Fruit fly (Drosophila melanogaster) whole organism, embryonic: ENCODE results near the gene CG7579.

Source experiments
- Asciz ChIP-seq: fragments of 200-800 bp; sonication (Bioruptor generic); optimal IDR thresholded peaks from 2 replicates; lab custom pipeline; 2017; ENCODE audit warnings: missing biosample characterization, mild to moderate bottlenecking, missing genetic modification characterization, missing genetic modification reagents
- Atf6 ChIP-seq: fragments of 200-800 bp; sonication (Bioruptor generic); IDR thresholded peaks from 2 replicates; pipeline ENCODE4 v1.3.6; 2022; ENCODE audit warnings: missing biosample characterization, missing genetic modification characterization
- B-H1 ChIP-seq: fragments of 200-800 bp; sonication (Bioruptor generic); IDR thresholded peaks from 3 replicates; pipeline ENCODE4 v1.3.6; 2022; ENCODE audit warnings: missing biosample characterization, missing genetic modification characterization
- Blimp-1 ChIP-seq: fragments of 200-800 bp; sonication (Bioruptor generic); optimal IDR thresholded peaks from 3 replicates; lab custom pipeline; 2018; ENCODE audit warnings: missing biosample characterization, missing genetic modification characterization, mild to moderate bottlenecking, moderate library complexity, missing genetic modification reagents
- BtbVII ChIP-seq: fragments of 200-800 bp; sonication (Bioruptor generic); optimal IDR thresholded peaks from 3 replicates; lab custom pipeline; 2017; ENCODE audit warnings: missing biosample characterization, mild to moderate bottlenecking, missing genetic modification characterization
- CG10431 ChIP-seq: fragments of 200-800 bp; sonication (Bioruptor generic); optimal IDR thresholded peaks from 3 replicates; lab custom pipeline; 2018; ENCODE audit warnings: missing biosample characterization, mild to moderate bottlenecking, missing genetic modification characterization
- CG11695 ChIP-seq: fragments of 200-800 bp; sonication (Bioruptor generic); IDR thresholded peaks from 3 replicates; pipeline ENCODE4 v1.3.6; 2022; ENCODE audit warnings: missing biosample characterization, missing genetic modification characterization
- CG12219 ChIP-seq: fragments of 200-800 bp; sonication (Bioruptor generic); optimal IDR thresholded peaks from 3 replicates; lab custom pipeline; 2018; ENCODE audit warnings: missing biosample characterization, mild to moderate bottlenecking, missing genetic modification characterization
- CG12299 ChIP-seq: fragments of 200-800 bp; sonication (Bioruptor generic); optimal IDR thresholded peaks from 2 replicates; lab custom pipeline; 2018; ENCODE audit warnings: missing biosample characterization, mild to moderate bottlenecking, missing genetic modification characterization
- CG1233 ChIP-seq: fragments of 200-800 bp; sonication (Bioruptor generic); optimal IDR thresholded peaks from 4 replicates; lab custom pipeline; 2018; ENCODE audit warnings: missing biosample characterization, mild to moderate bottlenecking, missing genetic modification characterization
- CG12659 ChIP-seq: fragments of 200-800 bp; sonication (Bioruptor generic); optimal IDR thresholded peaks from 3 replicates; lab custom pipeline; 2017; ENCODE audit warnings: mild to moderate bottlenecking, missing biosample characterization, missing genetic modification reagents, missing genetic modification characterization
- CG13123 ChIP-seq: fragments of 200-800 bp; sonication (Bioruptor generic); optimal IDR thresholded peaks from 2 replicates; lab custom pipeline; 2016; ENCODE audit warnings: missing biosample characterization, missing genetic modification characterization
- CG18619 ChIP-seq: fragments of 200-800 bp; sonication (Bioruptor generic); optimal IDR thresholded peaks from 3 replicates; lab custom pipeline; 2017; ENCODE audit warnings: missing biosample characterization, mild to moderate bottlenecking, missing genetic modification characterization
- CG2120 ChIP-seq: fragments of 200-800 bp; sonication (Bioruptor generic); optimal IDR thresholded peaks from 3 replicates; lab custom pipeline; 2016; ENCODE audit warnings: missing biosample characterization, missing genetic modification characterization
- CG32767 ChIP-seq: fragments of 200-800 bp; sonication (Bioruptor generic); IDR thresholded peaks from 2 replicates; pipeline ENCODE4 v1.3.6; 2022; ENCODE audit warnings: missing biosample characterization, missing genetic modification characterization
- CG3407 ChIP-seq: fragments of 200-800 bp; sonication (Bioruptor generic); optimal IDR thresholded peaks from 2 replicates; lab custom pipeline; 2018; ENCODE audit warnings: missing biosample characterization, mild to moderate bottlenecking, missing genetic modification characterization
- CG6683 ChIP-seq: fragments of 200-800 bp; sonication (Bioruptor generic); optimal IDR thresholded peaks from 2 replicates; lab custom pipeline; 2017; ENCODE audit warnings: missing biosample characterization, mild to moderate bottlenecking, missing genetic modification characterization, missing genetic modification reagents
- CG7839 ChIP-seq: fragments of 200-800 bp; sonication (Bioruptor generic); optimal IDR thresholded peaks from 3 replicates; lab custom pipeline; 2018; ENCODE audit warnings: missing biosample characterization, mild to moderate bottlenecking, missing genetic modification characterization, moderate library complexity
- CG8281 ChIP-seq: fragments of 200-800 bp; sonication (Bioruptor generic); optimal IDR thresholded peaks from 2 replicates; lab custom pipeline; 2018; ENCODE audit warnings: missing biosample characterization, mild to moderate bottlenecking, missing genetic modification characterization, moderate library complexity
- CoRest ChIP-seq: fragments of 200-800 bp; sonication (Bioruptor generic); optimal IDR thresholded peaks from 3 replicates; lab custom pipeline; 2018; ENCODE audit warnings: missing biosample characterization, mild to moderate bottlenecking, missing genetic modification characterization, moderate library complexity
- Dip2 ChIP-seq: fragments of 200-800 bp; sonication (Bioruptor generic); IDR thresholded peaks from 2 replicates; pipeline ENCODE4 v1.3.6; 2022; ENCODE audit warnings: missing biosample characterization, missing genetic modification characterization
- Ets97D ChIP-seq: fragments of 200-800 bp; sonication (Bioruptor generic); optimal IDR thresholded peaks from 3 replicates; lab custom pipeline; 2016; ENCODE audit warnings: missing biosample characterization, missing genetic modification characterization
- HLHmδ ChIP-seq: fragments of 200-800 bp; sonication (Bioruptor generic); optimal IDR thresholded peaks from 2 replicates; lab custom pipeline; 2018; ENCODE audit warnings: missing biosample characterization, mild to moderate bottlenecking, missing genetic modification characterization, moderate library complexity
- Hand ChIP-seq: fragments of 200-800 bp; sonication (Bioruptor generic); optimal IDR thresholded peaks from 2 replicates; lab custom pipeline; 2017; ENCODE audit warnings: mild to moderate bottlenecking, missing biosample characterization, missing genetic modification reagents, missing genetic modification characterization
- Hmr ChIP-seq: fragments of 200-800 bp; sonication (Bioruptor generic); optimal IDR thresholded peaks from 3 replicates; lab custom pipeline; 2017; ENCODE audit warnings: mild to moderate bottlenecking, missing biosample characterization, missing genetic modification reagents, missing genetic modification characterization
- Hmx ChIP-seq: fragments of 200-800 bp; sonication (Bioruptor generic); optimal IDR thresholded peaks from 2 replicates; lab custom pipeline; 2016; ENCODE audit warnings: missing biosample characterization, missing genetic modification characterization
- Hsf ChIP-seq: fragments of 200-800 bp; sonication (Bioruptor generic); optimal IDR thresholded peaks from 3 replicates; lab custom pipeline; 2016; ENCODE audit warnings: missing biosample characterization, missing genetic modification characterization
- MBD-R2 ChIP-seq: fragments of 200-800 bp; sonication (Bioruptor generic); IDR thresholded peaks from 2 replicates; pipeline ENCODE4 v1.3.6; 2022; ENCODE audit warnings: missing biosample characterization, missing genetic modification characterization
- Meics ChIP-seq: fragments of 200-800 bp; sonication (Bioruptor generic); optimal IDR thresholded peaks from 2 replicates; lab custom pipeline; 2017; ENCODE audit warnings: missing biosample characterization, mild to moderate bottlenecking, missing genetic modification characterization
- Nf-YC ChIP-seq: fragments of 200-800 bp; optimal IDR thresholded peaks from 3 replicates; lab custom pipeline; 2019; ENCODE audit warnings: missing biosample characterization, mild to moderate bottlenecking, missing genetic modification characterization, moderate library complexity
- Oli ChIP-seq: fragments of 200-800 bp; sonication (Bioruptor generic); optimal IDR thresholded peaks from 2 replicates; lab custom pipeline; 2018; ENCODE audit warnings: missing biosample characterization, mild to moderate bottlenecking, missing genetic modification characterization, moderate library complexity
- PHDP ChIP-seq: fragments of 200-800 bp; sonication (Bioruptor generic); optimal IDR thresholded peaks from 3 replicates; lab custom pipeline; 2018; ENCODE audit warnings: missing biosample characterization, mild to moderate bottlenecking, missing genetic modification characterization, moderate library complexity
- Rx ChIP-seq: fragments of 200-800 bp; sonication (Bioruptor generic); IDR thresholded peaks from 2 replicates; pipeline ENCODE4 v1.3.6; 2022; ENCODE audit warnings: missing biosample characterization, missing genetic modification characterization
- al ChIP-seq: fragments of 200-800 bp; sonication (Bioruptor generic); IDR thresholded peaks from 2 replicates; pipeline ENCODE4 v1.3.6; 2022; ENCODE audit warnings: missing biosample characterization, missing genetic modification characterization
- ato ChIP-seq: fragments of 200-800 bp; sonication (Bioruptor generic); IDR thresholded peaks from 2 replicates; pipeline ENCODE4 v1.3.6; 2022; ENCODE audit warnings: missing biosample characterization, missing genetic modification characterization; ENCODE audit not compliant: partially characterized antibody
- crc ChIP-seq: fragments of 200-800 bp; sonication (Bioruptor generic); optimal IDR thresholded peaks from 2 replicates; lab custom pipeline; 2016; ENCODE audit warnings: missing biosample characterization, missing genetic modification characterization
- dpn ChIP-seq, 2 experiments: fragments of 200-800 bp; sonication (Bioruptor generic); optimal IDR thresholded peaks; 3 replicates each; lab custom pipeline; 2016; ENCODE audit warnings: missing biosample characterization in 2 of 2, missing genetic modification characterization in 2 of 2
- dysf ChIP-seq: fragments of 200-800 bp; sonication (Bioruptor generic); IDR thresholded peaks from 3 replicates; pipeline ENCODE4 v1.3.6; 2022; ENCODE audit warnings: missing biosample characterization, missing genetic modification characterization
- eyg ChIP-seq: fragments of 200-800 bp; sonication (Bioruptor generic); optimal IDR thresholded peaks from 3 replicates; lab custom pipeline; 2016; ENCODE audit warnings: missing biosample characterization, missing genetic modification characterization
- fd3F ChIP-seq: fragments of 200-800 bp; sonication (Bioruptor generic); optimal IDR thresholded peaks from 2 replicates; lab custom pipeline; 2018; ENCODE audit warnings: missing biosample characterization, mild to moderate bottlenecking, missing genetic modification characterization, moderate library complexity
- nerfin-2 ChIP-seq: fragments of 200-800 bp; sonication (Bioruptor generic); IDR thresholded peaks from 2 replicates; pipeline ENCODE4 v1.3.6; 2022; ENCODE audit warnings: missing biosample characterization, missing genetic modification characterization; ENCODE audit not compliant: partially characterized antibody
- oc ChIP-seq: fragments of 200-800 bp; sonication (Bioruptor generic); optimal IDR thresholded peaks from 2 replicates; lab custom pipeline; 2018; ENCODE audit warnings: missing biosample characterization, mild to moderate bottlenecking, missing genetic modification characterization, moderate library complexity
- odd ChIP-seq: fragments of 200-800 bp; sonication (Bioruptor generic); optimal IDR thresholded peaks from 2 replicates; lab custom pipeline; 2017; ENCODE audit warnings: missing biosample characterization, mild to moderate bottlenecking, missing genetic modification characterization
- otp ChIP-seq: fragments of 200-800 bp; sonication (Bioruptor generic); IDR thresholded peaks from 3 replicates; pipeline ENCODE4, ENCODE4 v1.3.6; 2022; ENCODE audit warnings: missing biosample characterization, missing genetic modification characterization
- pho ChIP-seq: fragments of 200-800 bp; sonication (Bioruptor generic); optimal IDR thresholded peaks from 2 replicates; lab custom pipeline; 2016; ENCODE audit warnings: missing biosample characterization, missing genetic modification characterization
- row ChIP-seq: fragments of 200-800 bp; sonication (Bioruptor generic); IDR thresholded peaks from 3 replicates; pipeline ENCODE4 v1.3.6; 2022; ENCODE audit warnings: missing biosample characterization, missing genetic modification characterization
- sd ChIP-seq: fragments of 200-800 bp; sonication (Bioruptor generic); optimal IDR thresholded peaks from 3 replicates; lab custom pipeline; 2018; ENCODE audit warnings: missing biosample characterization, mild to moderate bottlenecking, missing genetic modification characterization, moderate library complexity
- sens ChIP-seq: fragments of 200-800 bp; sonication (Bioruptor generic); peaks from one replicate; lab custom pipeline; 2016; ENCODE audit warnings: missing biosample characterization, missing genetic modification characterization
- sqz ChIP-seq: fragments of 200-800 bp; sonication (Bioruptor generic); optimal IDR thresholded peaks from 3 replicates; lab custom pipeline; 2018; ENCODE audit warnings: missing biosample characterization, mild to moderate bottlenecking, missing genetic modification characterization
- zfh1 ChIP-seq: fragments of 200-800 bp; sonication (Bioruptor generic); IDR thresholded peaks from 3 replicates; pipeline ENCODE4 v1.3.6; 2022; ENCODE audit warnings: missing biosample characterization, missing genetic modification characterization
- zfh2 ChIP-seq: fragments of 200-800 bp; sonication (Bioruptor generic); optimal IDR thresholded peaks from 2 replicates; lab custom pipeline; 2016; ENCODE audit warnings: missing biosample characterization, missing genetic modification characterization

CG7579 gene

DNA sequence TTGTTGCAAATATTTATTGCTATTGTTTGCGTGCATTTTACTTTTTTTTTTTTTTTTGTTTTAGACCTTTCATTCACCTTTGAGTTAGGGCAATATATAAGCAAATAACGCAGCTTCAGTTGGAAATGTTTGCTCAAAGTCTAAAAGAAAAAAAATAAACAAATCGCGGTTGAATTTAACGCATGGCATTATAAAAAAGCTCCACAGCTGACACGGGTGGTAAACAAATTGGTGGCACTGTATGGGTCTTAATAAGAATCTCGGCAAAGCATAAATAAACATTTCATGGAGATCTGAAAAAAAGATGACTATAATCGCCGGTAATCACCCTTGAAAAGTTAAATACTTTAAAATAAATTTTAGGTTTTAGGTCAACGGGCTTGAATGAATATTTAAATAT is 11.2 kb upstream of the CG7579 start (continued):
- TF ChIP-seq CG18619 (GFP tag; lab: Kevin White, UChicago) = peak; percentile 5
- no peak for TF ChIP-seq Rx
- peak in 1 of 2 experiments; percentile 7 for TF ChIP-seq dpn (GFP tag; optimal IDR thresholded peaks at IDR 0.05; lab: Kevin White, UChicago)
- peak; percentile 21 for TF ChIP-seq sqz (GFP tag; lab: Kevin White, UChicago)
- no peak for TF ChIP-seq Blimp-1
- peak; percentile 24 for TF ChIP-seq Asciz (GFP tag; lab: Kevin White, UChicago)
- TF ChIP-seq BtbVII = no peak
- TF ChIP-seq oc (tag; lab: Kevin White, UChicago) = peak; percentile 48
- no peak for TF ChIP-seq CG12219 (GFP tag; lab: Kevin White, UChicago)
- peak; percentile 8 for TF ChIP-seq CG7839 (tag; lab: Kevin White, UChicago)
- no peak for TF ChIP-seq Hsf (GFP tag; lab: Kevin White, UChicago)
- no peak for TF ChIP-seq Meics
- no peak for TF ChIP-seq Hmx (GFP tag; lab: Kevin White, UChicago)
- no peak for TF ChIP-seq Oli (tag; lab: Kevin White, UChicago)
- TF ChIP-seq Hmr (GFP tag; lab: Kevin White, UChicago) = peak; percentile 9
- no peak for TF ChIP-seq Nf-YC (tag; lab: Kevin White, UChicago)
- peak; percentile 19 for TF ChIP-seq sd (tag; lab: Kevin White, UChicago)
- TF ChIP-seq al = no peak
- no peak for TF ChIP-seq B-H1
- TF ChIP-seq CG8281 (tag; lab: Kevin White, UChicago) = peak; percentile 7
- TF ChIP-seq CG11695 = no peak
- TF ChIP-seq CG10431 (GFP tag; lab: Kevin White, UChicago) = no peak
- TF ChIP-seq MBD-R2 = no peak
- TF ChIP-seq CG6683 (GFP tag; lab: Kevin White, UChicago) = no peak
- no peak for TF ChIP-seq CG13123 (GFP tag; lab: Kevin White, UChicago)
- TF ChIP-seq zfh1 (GFP tag; lab: Robert Waterston, UW) = no peak
- TF ChIP-seq odd (GFP tag; lab: Kevin White, UChicago) = no peak
- peak; percentile 27 for TF ChIP-seq CG1233 (GFP tag; lab: Kevin White, UChicago)
- no peak for TF ChIP-seq Ets97D (GFP tag; lab: Kevin White, UChicago)
- no peak for TF ChIP-seq zfh2 (GFP tag; lab: Kevin White, UChicago)
- TF ChIP-seq nerfin-2 (GFP tag; lab: Robert Waterston, UW) = no peak
- TF ChIP-seq PHDP (tag; lab: Kevin White, UChicago) = peak; percentile 12
- no peak for TF ChIP-seq CG2120 (GFP tag; lab: Kevin White, UChicago)
- TF ChIP-seq ato = no peak
- no peak for TF ChIP-seq CoRest (tag; lab: Kevin White, UChicago)
- 0 out of 3 replicates have a peak, but pooled peaks have one; percentile 43 for TF ChIP-seq otp (GFP tag; lab: Robert Waterston, UW)
- no peak for TF ChIP-seq crc (GFP tag; lab: Kevin White, UChicago)
- no peak for TF ChIP-seq pho
- no peak for TF ChIP-seq CG32767 (GFP tag; lab: Robert Waterston, UW)
- TF ChIP-seq Hand (GFP tag; lab: Kevin White, UChicago) = no peak
- TF ChIP-seq dysf (GFP tag; lab: Robert Waterston, UW) = 0 out of 3 replicates have a peak, but pooled peaks have one; percentile 29
- TF ChIP-seq fd3F (GFP tag; lab: Kevin White, UChicago) = no peak
- TF ChIP-seq eyg = no peak
- TF ChIP-seq CG12659 (GFP tag; lab: Kevin White, UChicago) = no peak
- TF ChIP-seq sens (GFP tag; lab: Kevin White, UChicago) = peak; percentile 65
- no peak for TF ChIP-seq Atf6 (GFP tag; lab: Robert Waterston, UW)
- TF ChIP-seq CG3407 (GFP tag; lab: Kevin White, UChicago) = no peak
- TF ChIP-seq CG12299 (tag; lab: Kevin White, UChicago) = no peak
- TF ChIP-seq Dip2 (GFP tag; lab: Robert Waterston, UW) = no peak
- peak; percentile 33; the same call in 1 of the 3 replicates for TF ChIP-seq row
- no peak for TF ChIP-seq HLHmδ (GFP tag; lab: Kevin White, UChicago)
